Fruit fly (Drosophila melanogaster) whole organism, embryonic: ENCODE results near the gene CG11052.

ENCODE experiments used
- CG10543 ChIP-seq: fragments of 200-800 bp; sonication (Bioruptor generic); optimal IDR thresholded peaks from 3 replicates; lab custom pipeline; 2017; ENCODE audit warnings: missing biosample characterization, mild to moderate bottlenecking, missing genetic modification characterization, moderate library complexity
- CG12104 ChIP-seq: fragments of 200-800 bp; sonication (Bioruptor generic); optimal IDR thresholded peaks from 3 replicates; lab custom pipeline; 2016; ENCODE audit warnings: missing biosample characterization, missing genetic modification characterization
- CG13775 ChIP-seq: fragments of 200-800 bp; sonication (Bioruptor generic); optimal IDR thresholded peaks from 3 replicates; lab custom pipeline; 2017; ENCODE audit warnings: missing biosample characterization, mild to moderate bottlenecking, missing genetic modification characterization
- CG15269 ChIP-seq: fragments of 200-800 bp; sonication (Bioruptor generic); optimal IDR thresholded peaks from 2 replicates; lab custom pipeline; 2018; ENCODE audit warnings: missing biosample characterization, mild to moderate bottlenecking, missing genetic modification characterization, moderate library complexity
- CG15479 ChIP-seq: fragments of 200-800 bp; sonication (Bioruptor generic); optimal IDR thresholded peaks from 3 replicates; lab custom pipeline; 2019; ENCODE audit warnings: missing biosample characterization, mild to moderate bottlenecking, missing genetic modification characterization, moderate library complexity
- CG18262 ChIP-seq: fragments of 200-800 bp; optimal IDR thresholded peaks from 3 replicates; lab custom pipeline; 2019; ENCODE audit warnings: missing biosample characterization, mild to moderate bottlenecking, missing genetic modification characterization, moderate library complexity
- CG1832 ChIP-seq: fragments of 200-800 bp; sonication (Bioruptor generic); optimal IDR thresholded peaks from 2 replicates; lab custom pipeline; 2017; ENCODE audit warnings: missing biosample characterization, mild to moderate bottlenecking, missing genetic modification characterization, inconsistent platforms
- CG18619 ChIP-seq: fragments of 200-800 bp; sonication (Bioruptor generic); optimal IDR thresholded peaks from 3 replicates; lab custom pipeline; 2017; ENCODE audit warnings: missing biosample characterization, mild to moderate bottlenecking, missing genetic modification characterization
- CG2712 ChIP-seq: fragments of 200-800 bp; optimal IDR thresholded peaks from 3 replicates; lab custom pipeline; 2019; ENCODE audit warnings: missing biosample characterization, mild to moderate bottlenecking, missing genetic modification characterization, moderate library complexity
- CG30020 ChIP-seq: fragments of 200-800 bp; optimal IDR thresholded peaks from 2 replicates; lab custom pipeline; 2019; ENCODE audit warnings: missing biosample characterization, mild to moderate bottlenecking, missing genetic modification characterization, moderate library complexity
- CG3281 ChIP-seq: fragments of 200-800 bp; sonication (Bioruptor generic); optimal IDR thresholded peaks from 3 replicates; lab custom pipeline; 2017; ENCODE audit warnings: missing biosample characterization, mild to moderate bottlenecking, missing genetic modification characterization
- CG33213 ChIP-seq: fragments of 200-800 bp; sonication (Bioruptor generic); optimal IDR thresholded peaks from 3 replicates; lab custom pipeline; 2016; ENCODE audit warnings: missing biosample characterization, missing genetic modification characterization
- CG3407 ChIP-seq: fragments of 200-800 bp; sonication (Bioruptor generic); optimal IDR thresholded peaks from 2 replicates; lab custom pipeline; 2018; ENCODE audit warnings: missing biosample characterization, mild to moderate bottlenecking, missing genetic modification characterization
- CG3726 ChIP-seq: fragments of 200-800 bp; sonication (Bioruptor generic); IDR thresholded peaks from 3 replicates; pipeline ENCODE4, ENCODE4 v1.3.6; 2022; ENCODE audit warnings: missing biosample characterization, missing genetic modification characterization
- CG3847 ChIP-seq: fragments of 200-800 bp; sonication (Bioruptor generic); IDR thresholded peaks from 2 replicates; pipeline ENCODE4 v1.3.6; 2022; ENCODE audit warnings: missing biosample characterization, missing genetic modification characterization
- CG4404 ChIP-seq: fragments of 200-800 bp; sonication (Bioruptor generic); IDR thresholded peaks from 2 replicates; pipeline ENCODE4 v1.3.6; 2022; ENCODE audit warnings: missing biosample characterization, missing genetic modification characterization
- CG4707 ChIP-seq: fragments of 200-800 bp; sonication (Bioruptor generic); optimal IDR thresholded peaks from 2 replicates; lab custom pipeline; 2018; ENCODE audit warnings: missing biosample characterization, mild to moderate bottlenecking, missing genetic modification characterization, moderate library complexity
- D ChIP-seq, 2 experiments: fragments of 200-800 bp in 1 of 2; fragments of >200 bp in 1 of 2; sonication (Bioruptor generic) in 1 of 2; optimal IDR thresholded peaks; 2 replicates in 1 of 2; 3 replicates in 1 of 2; lab custom pipeline; 2017; ENCODE audit warnings: mild to moderate bottlenecking in 1 of 2, missing biosample characterization in 1 of 2, missing genetic modification characterization in 1 of 2, missing genetic modification reagents in 1 of 2
- Fer1 ChIP-seq: fragments of 200-800 bp; sonication (Bioruptor generic); optimal IDR thresholded peaks from 2 replicates; lab custom pipeline; 2017; ENCODE audit warnings: missing biosample characterization, mild to moderate bottlenecking, missing genetic modification characterization
- GATAe ChIP-seq: fragments of 200-800 bp; sonication (Bioruptor generic); conservative IDR thresholded peaks from 2 replicates; pipeline ENCODE4 v1.3.6; 2022; ENCODE audit warnings: missing biosample characterization, missing genetic modification characterization
- Hmr ChIP-seq: fragments of 200-800 bp; sonication (Bioruptor generic); optimal IDR thresholded peaks from 3 replicates; lab custom pipeline; 2017; ENCODE audit warnings: mild to moderate bottlenecking, missing biosample characterization, missing genetic modification reagents, missing genetic modification characterization
- Hmx ChIP-seq: fragments of 200-800 bp; sonication (Bioruptor generic); optimal IDR thresholded peaks from 2 replicates; lab custom pipeline; 2016; ENCODE audit warnings: missing biosample characterization, missing genetic modification characterization
- Hr39 ChIP-seq: fragments of >200 bp; optimal IDR thresholded peaks from 2 replicates; lab custom pipeline; 2017
- Lhr ChIP-seq: fragments of 200-800 bp; sonication (Bioruptor generic); optimal IDR thresholded peaks from 3 replicates; lab custom pipeline; 2017; ENCODE audit warnings: mild to moderate bottlenecking, missing biosample characterization, missing genetic modification reagents, missing genetic modification characterization
- Mrtf ChIP-seq: fragments of 200-800 bp; sonication (Bioruptor generic); IDR thresholded peaks from 3 replicates; pipeline ENCODE4 v1.3.6; 2022; ENCODE audit warnings: missing biosample characterization, missing genetic modification characterization
- NC2α ChIP-seq: fragments of 200-800 bp; sonication (Bioruptor generic); optimal IDR thresholded peaks from 2 replicates; lab custom pipeline; 2016; ENCODE audit warnings: missing biosample characterization, missing genetic modification characterization
- Rfx ChIP-seq: fragments of 200-800 bp; sonication (Bioruptor generic); IDR thresholded peaks from 2 replicates; pipeline ENCODE4 v1.3.6; 2022; ENCODE audit warnings: missing biosample characterization, missing genetic modification characterization
- Ssrp ChIP-seq: fragments of 200-800 bp; sonication (Bioruptor generic); optimal IDR thresholded peaks from 2 replicates; lab custom pipeline; 2018; ENCODE audit warnings: missing biosample characterization, mild to moderate bottlenecking, missing genetic modification characterization, moderate library complexity
- TFAM ChIP-seq: fragments of 200-800 bp; sonication (Bioruptor generic); optimal IDR thresholded peaks from 2 replicates; lab custom pipeline; 2017; ENCODE audit warnings: missing biosample characterization, missing genetic modification characterization, inconsistent platforms
- Taf1 ChIP-seq: fragments of 200-800 bp; sonication (Bioruptor generic); IDR thresholded peaks from 2 replicates; pipeline ENCODE4 v1.3.6; 2022; ENCODE audit warnings: missing biosample characterization, missing genetic modification characterization
- bab2 ChIP-seq: fragments of 200-800 bp; sonication (Bioruptor generic); optimal IDR thresholded peaks from 2 replicates; lab custom pipeline; 2016; ENCODE audit warnings: missing biosample characterization, missing genetic modification characterization
- dm ChIP-seq: fragments of 200-800 bp; sonication (Bioruptor generic); optimal IDR thresholded peaks from 3 replicates; lab custom pipeline; 2016; ENCODE audit warnings: missing biosample characterization, missing genetic modification characterization
- h ChIP-seq: fragments of >200 bp; optimal IDR thresholded peaks from 2 replicates; lab custom pipeline; 2017
- hbn ChIP-seq: fragments of 200-800 bp; sonication (Bioruptor generic); IDR thresholded peaks from 2 replicates; pipeline ENCODE4 v1.3.6; 2022; ENCODE audit warnings: missing biosample characterization, missing genetic modification characterization; ENCODE audit not compliant: partially characterized antibody
- ind ChIP-seq: fragments of 200-800 bp; sonication (Bioruptor generic); optimal IDR thresholded peaks from 3 replicates; lab custom pipeline; 2016; ENCODE audit warnings: missing biosample characterization, missing genetic modification characterization
- jigr1 ChIP-seq: fragments of 200-800 bp; sonication (Bioruptor generic); IDR thresholded peaks from 3 replicates; pipeline ENCODE4 v1.3.6; 2022; ENCODE audit warnings: missing biosample characterization, missing genetic modification characterization
- nerfin-1 ChIP-seq: fragments of 200-800 bp; sonication (Bioruptor generic); optimal IDR thresholded peaks from 3 replicates; lab custom pipeline; 2019; ENCODE audit warnings: missing biosample characterization, mild to moderate bottlenecking, missing genetic modification characterization, moderate library complexity
- onecut ChIP-seq: fragments of 200-800 bp; sonication (Bioruptor generic); IDR thresholded peaks from 2 replicates; pipeline ENCODE4 v1.3.6; 2022; ENCODE audit warnings: missing biosample characterization, missing genetic modification characterization
- psq ChIP-seq: fragments of 200-800 bp; sonication (Bioruptor generic); optimal IDR thresholded peaks from 2 replicates; lab custom pipeline; 2017; ENCODE audit warnings: missing biosample characterization, missing genetic modification characterization
- sima ChIP-seq: fragments of 200-800 bp; sonication (Bioruptor generic); optimal IDR thresholded peaks from 2 replicates; lab custom pipeline; 2016; ENCODE audit warnings: missing biosample characterization, missing genetic modification characterization
- slp2 ChIP-seq: fragments of 200-800 bp; sonication (Bioruptor generic); optimal IDR thresholded peaks from 2 replicates; lab custom pipeline; 2016; ENCODE audit warnings: missing biosample characterization, missing genetic modification characterization
- so ChIP-seq: fragments of 200-800 bp; sonication (Bioruptor generic); IDR thresholded peaks from 3 replicates; pipeline ENCODE4 v1.3.6; 2022; ENCODE audit warnings: missing biosample characterization, missing genetic modification characterization
- tgo ChIP-seq: fragments of 200-800 bp; sonication (Bioruptor generic); IDR thresholded peaks from 3 replicates; pipeline ENCODE4 v1.3.6; 2022; ENCODE audit warnings: missing biosample characterization, missing genetic modification characterization

CG11052 gene

dm6 chr3R:8032923-8033478 is 23.9 kb upstream of the CG11052 start, which contains the start of the genes CG11035 and unc-45 (continued):
- TF ChIP-seq slp2 (no peak), CG18262 (peak; percentile 62), onecut (no peak), CG4404 (GFP tag; lab: Robert Waterston, UW) (no peak), dm (GFP tag; lab: Kevin White, UChicago) (no peak), Hmx (GFP tag; lab: Kevin White, UChicago) (no peak), D (optimal IDR thresholded peaks at IDR 0.05; lab: Kevin White, UChicago) (no peak), D (GFP tag; optimal IDR thresholded peaks at IDR 0.05; lab: Kevin White, UChicago) (no peak), GATAe (GFP tag; lab: Robert Waterston, UW) (no peak), hbn (GFP tag; lab: Robert Waterston, UW) (peak; percentile 71), CG2712 (tag; lab: Kevin White, UChicago) (peak; percentile 64), TFAM (no peak), CG30020 (peak; percentile 33), h (lab: Kevin White, UChicago) (no peak), Fer1 (GFP tag; lab: Kevin White, UChicago) (peak; percentile 31), CG3281 (no peak), bab2 (GFP tag; lab: Kevin White, UChicago) (no peak), Lhr (GFP tag; lab: Kevin White, UChicago) (peak; percentile 35), ind (GFP tag; lab: Kevin White, UChicago) (peak; percentile 47), Taf1 (GFP tag; lab: Robert Waterston, UW) (no peak), CG15269 (tag; lab: Kevin White, UChicago) (peak; percentile 22), CG18619 (no peak), CG33213 (GFP tag; lab: Kevin White, UChicago) (peak; percentile 11), CG3847 (GFP tag; lab: Robert Waterston, UW) (no peak), CG1832 (GFP tag; lab: Kevin White, UChicago) (no peak), jigr1 (no peak), CG10543 (GFP tag; lab: Kevin White, UChicago) (peak; percentile 63), psq (no peak), CG3726 (GFP tag; lab: Robert Waterston, UW) (no peak), CG12104 (GFP tag; lab: Kevin White, UChicago) (peak; percentile 19), Rfx (peak; percentile 65), tgo (GFP tag; lab: Robert Waterston, UW) (peak; percentile 54), Hmr (no peak), nerfin-1 (tag; lab: Kevin White, UChicago) (peak; percentile 34), CG13775 (peak; percentile 40), CG15479 (no peak), Hr39 (lab: Kevin White, UChicago) (no peak), sima (GFP tag; lab: Kevin White, UChicago) (no peak), Mrtf (GFP tag; lab: Robert Waterston, UW) (no peak), CG3407 (GFP tag; lab: Kevin White, UChicago) (no peak), CG4707 (no peak), so (no peak), Ssrp (tag; lab: Kevin White, UChicago) (no peak), NC2α (no peak)
- TF ChIP-seq, all 482 proteins: peak for 165
